Worm (Caenorhabditis elegans) whole organism, early embryonic: ENCODE measurements around the gene tasp-1.
A peak's percentile ranks its signal among the peaks of the same experiment; 100 is the strongest.

Experiments
- B0310.2 ChIP-seq: sonication (generic microtip); optimal IDR thresholded peaks from 2 replicates; lab custom pipeline; 2016; ENCODE audit warnings: mild to moderate bottlenecking, missing genetic modification characterization, missing compliant biosample characterization
- F13C5.2 ChIP-seq: sonication (generic microtip); optimal IDR thresholded peaks from 2 replicates; lab custom pipeline; 2017; ENCODE audit warnings: mild to moderate bottlenecking, missing genetic modification characterization, inconsistent platforms, missing compliant biosample characterization
- aly-1 ChIP-seq: sonication (generic microtip); optimal IDR thresholded peaks from 2 replicates; lab custom pipeline; 2016; ENCODE audit warnings: missing genetic modification characterization, missing compliant biosample characterization
- ama-1 ChIP-seq: fragments of 150-350 bp; optimal IDR thresholded peaks from 2 replicates; lab custom pipeline; 2014
- ceh-13 ChIP-seq: fragments of 200-800 bp; sonication (Bioruptor generic); optimal IDR thresholded peaks from 2 replicates; lab custom pipeline; 2018; ENCODE audit warnings: mild to moderate bottlenecking, missing genetic modification characterization, missing compliant biosample characterization
- ceh-36 ChIP-seq: sonication (generic microtip); optimal IDR thresholded peaks from 2 replicates; lab custom pipeline; 2016; ENCODE audit warnings: missing genetic modification characterization, inconsistent platforms, missing compliant biosample characterization
- ets-7 ChIP-seq: sonication (generic microtip); optimal IDR thresholded peaks from 2 replicates; lab custom pipeline; 2016; ENCODE audit warnings: missing genotype, missing genetic modification characterization, missing compliant biosample characterization
- flt-1 ChIP-seq: fragments of 200-800 bp; sonication (Bioruptor generic); IDR thresholded peaks from 2 replicates; pipeline ENCODE4 v1.3.6; 2022; ENCODE audit warnings: missing genetic modification characterization, missing compliant biosample characterization
- hmbx-1 ChIP-seq: sonication (generic microtip); optimal IDR thresholded peaks from 2 replicates; lab custom pipeline; 2016; ENCODE audit warnings: mild to moderate bottlenecking, missing genetic modification characterization, missing compliant biosample characterization
- hmg-4 ChIP-seq: fragments of 200-800 bp; sonication (Bioruptor generic); optimal IDR thresholded peaks from 2 replicates; lab custom pipeline; 2018; ENCODE audit warnings: mild to moderate bottlenecking, missing genetic modification characterization, missing compliant biosample characterization
- hnd-1 ChIP-seq: sonication (generic microtip); optimal IDR thresholded peaks from 2 replicates; lab custom pipeline; 2016; ENCODE audit warnings: missing genetic modification characterization, missing compliant biosample characterization
- pes-1 ChIP-seq: fragments of 200-800 bp; sonication (Bioruptor generic); IDR thresholded peaks from 2 replicates; pipeline ENCODE4 v1.3.6; 2022; ENCODE audit warnings: missing genetic modification reagents, missing genetic modification characterization, missing compliant biosample characterization
- scrt-1 ChIP-seq: fragments of 200-800 bp; sonication (Bioruptor generic); IDR thresholded peaks from 2 replicates; pipeline ENCODE4 v1.3.6; 2022; ENCODE audit warnings: missing genetic modification characterization, missing compliant biosample characterization
- sea-1 ChIP-seq: fragments of 200-800 bp; sonication (Bioruptor generic); conservative IDR thresholded peaks from 2 replicates; pipeline ENCODE4 v1.3.6; 2022; ENCODE audit warnings: missing genetic modification characterization, missing compliant biosample characterization
- tbx-11 ChIP-seq: fragments of 200-800 bp; sonication (Bioruptor generic); IDR thresholded peaks from 2 replicates; pipeline ENCODE4 v1.3.6; 2022; ENCODE audit warnings: missing genetic modification characterization, missing compliant biosample characterization
- tbx-37 ChIP-seq: fragments of 200-800 bp; sonication (Bioruptor generic); conservative IDR thresholded peaks from 2 replicates; pipeline ENCODE4 v1.3.6; 2022; ENCODE audit warnings: missing genetic modification reagents, missing genetic modification characterization, missing compliant biosample characterization
- tra-4 ChIP-seq: sonication (generic microtip); optimal IDR thresholded peaks from 2 replicates; lab custom pipeline; 2017; ENCODE audit warnings: missing genetic modification characterization, missing compliant biosample characterization

tasp-1 gene

ce11 chrIII:10747620-10748479 is 11.3 kb upstream of the tasp-1 start, which contains the start of the genes ran-1 and dkc-1:
ran-1 (minus strand) TSS chrIII:10747728.
dkc-1 (plus strand) TSS chrIII:10748429.
- TF ChIP-seq F13C5.2 (peak; percentile 33), hnd-1 (tag; lab: Kevin White, UChicago) (no peak)

- 0 out of 2 replicates have a peak, but pooled peaks have one; percentile 22 for TF ChIP-seq pes-1
These were observed 9.1 kb upstream of the tasp-1 start, which contains the start of gene enu-3.6 for ce11 chrIII:10750043-10750442. enu-3.6 (plus strand) TSS chrIII:10750434.

- no peak for TF ChIP-seq ceh-36 (tag; lab: Kevin White, UChicago)
- TF ChIP-seq hnd-1 (tag; lab: Kevin White, UChicago), result no peak
- TF ChIP-seq tbx-11 (GFP tag; lab: Robert Waterston, UW), result no peak
- no peak for TF ChIP-seq pes-1
- TF ChIP-seq B0310.2 (tag; lab: Kevin White, UChicago), result no peak
- no peak for TF ChIP-seq hmbx-1 (tag; lab: Kevin White, UChicago)
- TF ChIP-seq tbx-37 (GFP tag; lab: Robert Waterston, UW), result no peak
- no peak for TF ChIP-seq scrt-1 (GFP tag; lab: Robert Waterston, UW)
- TF ChIP-seq tra-4, result no peak
- TF ChIP-seq ets-7 (tag; lab: Kevin White, UChicago), result no peak
- no peak for TF ChIP-seq F13C5.2
- TF ChIP-seq hmg-4, result no peak
These were observed 4.7 kb upstream of the tasp-1 start for ce11 chrIII:10754379-10754778.

ce11 chrIII:10755480-10756066 is 3.5 kb upstream of the tasp-1 start, which contains the start of gene hpl-2:
hpl-2 (minus strand) TSS chrIII:10755530.
- TF ChIP-seq sea-1 (GFP tag; lab: Robert Waterston, UW) (no peak), scrt-1 (GFP tag; lab: Robert Waterston, UW) (no peak), F13C5.2 (no peak), B0310.2 (tag; lab: Kevin White, UChicago) (no peak), ets-7 (tag; lab: Kevin White, UChicago) (no peak), tbx-11 (GFP tag; lab: Robert Waterston, UW) (no peak), flt-1 (no peak), ama-1 (no peak), ceh-36 (tag; lab: Kevin White, UChicago) (no peak), tra-4 (no peak), aly-1 (tag; lab: Kevin White, UChicago) (no peak), hnd-1 (tag; lab: Kevin White, UChicago) (no peak), tbx-37 (GFP tag; lab: Robert Waterston, UW) (no peak), hmg-4 (no peak), pes-1 (no peak), hmbx-1 (tag; lab: Kevin White, UChicago) (no peak), ceh-13 (GFP tag; lab: Kevin White, UChicago) (no peak)

ce11 chrIII:10757540-10757939 is 1.6 kb upstream of the tasp-1 start, which contains the start of gene rnf-113:
rnf-113 (minus strand) TSS chrIII:10757640.
- TF ChIP-seq pes-1, result no peak
- TF ChIP-seq B0310.2 (tag; lab: Kevin White, UChicago), result no peak
- no peak for TF ChIP-seq F13C5.2
- TF ChIP-seq hmg-4, result no peak
- TF ChIP-seq ama-1, result no peak
- no peak for TF ChIP-seq ceh-36 (tag; lab: Kevin White, UChicago)
- no peak for TF ChIP-seq ets-7 (tag; lab: Kevin White, UChicago)
- no peak for TF ChIP-seq tbx-11 (GFP tag; lab: Robert Waterston, UW)
- no peak for TF ChIP-seq sea-1 (GFP tag; lab: Robert Waterston, UW)
- TF ChIP-seq tbx-37 (GFP tag; lab: Robert Waterston, UW), result no peak
- TF ChIP-seq tra-4, result no peak

ce11 chrIII:10758422-10758821 is 685 bp upstream of the tasp-1 start, which contains the start of gene K01G5.10:
K01G5.10 (minus strand) TSS chrIII:10758522.
- TF ChIP-seq tra-4, result no peak
- TF ChIP-seq tbx-11 (GFP tag; lab: Robert Waterston, UW), result no peak
- no peak for TF ChIP-seq tbx-37 (GFP tag; lab: Robert Waterston, UW)
- no peak for TF ChIP-seq scrt-1 (GFP tag; lab: Robert Waterston, UW)

ce11 chrIII:10763032-10763431 is 3.9 kb downstream of the tasp-1 start, which contains the start of gene dpy-28:
dpy-28 (plus strand) TSS chrIII:10763131.
- no peak for TF ChIP-seq hmbx-1 (tag; lab: Kevin White, UChicago)
- no peak for TF ChIP-seq F13C5.2
- TF ChIP-seq hmg-4, result no peak
- no peak for TF ChIP-seq scrt-1 (GFP tag; lab: Robert Waterston, UW)
- TF ChIP-seq sea-1 (GFP tag; lab: Robert Waterston, UW), result no peak
- no peak for TF ChIP-seq ets-7 (tag; lab: Kevin White, UChicago)
- TF ChIP-seq tra-4, result no peak
- no peak for TF ChIP-seq ceh-36 (tag; lab: Kevin White, UChicago)
- no peak for TF ChIP-seq tbx-37 (GFP tag; lab: Robert Waterston, UW)
- TF ChIP-seq pes-1, result no peak
- no peak for TF ChIP-seq hnd-1 (tag; lab: Kevin White, UChicago)
- no peak for TF ChIP-seq B0310.2 (tag; lab: Kevin White, UChicago)
- no peak for TF ChIP-seq flt-1
- TF ChIP-seq ama-1, result no peak
- no peak for TF ChIP-seq tbx-11 (GFP tag; lab: Robert Waterston, UW)
- no peak for TF ChIP-seq ceh-13 (GFP tag; lab: Kevin White, UChicago)
- no peak for TF ChIP-seq aly-1 (tag; lab: Kevin White, UChicago)
